Worm (Caenorhabditis elegans) whole organism, late embryonic: ENCODE data around the gene nhr-123.

Experiments
- C08G9.2 ChIP-seq: sonication (generic microtip); optimal IDR thresholded peaks from 2 replicates; lab custom pipeline; 2016; ENCODE audit warnings: mild to moderate bottlenecking, missing genetic modification characterization, moderate library complexity, missing compliant biosample characterization
- C38D4.7 ChIP-seq: fragments of 200-800 bp; sonication (Bioruptor generic); optimal IDR thresholded peaks from 2 replicates; lab custom pipeline; 2018; ENCODE audit warnings: mild to moderate bottlenecking, missing genetic modification characterization, moderate library complexity, missing compliant biosample characterization
- K02D7.2 ChIP-seq: sonication (generic microtip); optimal IDR thresholded peaks from 2 replicates; lab custom pipeline; 2017; ENCODE audit warnings: mild to moderate bottlenecking, missing genetic modification characterization, missing compliant biosample characterization
- T23F11.4 ChIP-seq: fragments of 200-800 bp; sonication (Bioruptor generic); optimal IDR thresholded peaks from 2 replicates; lab custom pipeline; 2018; ENCODE audit warnings: mild to moderate bottlenecking, missing genetic modification characterization, missing compliant biosample characterization
- Y22D7AL.16 ChIP-seq: sonication (generic microtip); optimal IDR thresholded peaks from 2 replicates; lab custom pipeline; 2016; ENCODE audit warnings: missing genetic modification characterization, missing compliant biosample characterization
- ahr-1 ChIP-seq: sonication (generic microtip); optimal IDR thresholded peaks from 2 replicates; lab custom pipeline; 2016; ENCODE audit warnings: missing genetic modification characterization, missing compliant biosample characterization
- ama-1 ChIP-seq: fragments of 150-350 bp; optimal IDR thresholded peaks from 2 replicates; lab custom pipeline; 2014
- ceh-31 ChIP-seq: sonication (generic microtip); optimal IDR thresholded peaks from 2 replicates; lab custom pipeline; 2016; ENCODE audit warnings: missing genetic modification characterization, missing compliant biosample characterization
- ceh-48 ChIP-seq: sonication (generic microtip); optimal IDR thresholded peaks from 2 replicates; lab custom pipeline; 2016; ENCODE audit warnings: missing genetic modification characterization, inconsistent platforms, missing compliant biosample characterization
- che-1 ChIP-seq: sonication (generic microtip); optimal IDR thresholded peaks from 2 replicates; lab custom pipeline; 2016; ENCODE audit warnings: mild to moderate bottlenecking, missing genetic modification characterization, missing compliant biosample characterization
- dve-1 ChIP-seq: sonication (generic microtip); optimal IDR thresholded peaks from 2 replicates; lab custom pipeline; 2017; ENCODE audit warnings: antibody characterized with exemption, mild to moderate bottlenecking, missing genetic modification characterization, missing compliant biosample characterization
- elt-4 ChIP-seq: sonication (generic microtip); optimal IDR thresholded peaks from 2 replicates; lab custom pipeline; 2016; ENCODE audit warnings: missing genetic modification characterization, missing compliant biosample characterization
- fkh-6 ChIP-seq: sonication (generic microtip); optimal IDR thresholded peaks from 2 replicates; lab custom pipeline; 2016; ENCODE audit warnings: missing genetic modification characterization, missing compliant biosample characterization
- hlh-13 ChIP-seq: fragments of 200-800 bp; sonication (Bioruptor generic); optimal IDR thresholded peaks from 2 replicates; lab custom pipeline; 2018; ENCODE audit warnings: mild to moderate bottlenecking, missing genetic modification characterization, missing compliant biosample characterization
- hlh-30 ChIP-seq: sonication (generic microtip); optimal IDR thresholded peaks from 2 replicates; lab custom pipeline; 2017; ENCODE audit warnings: antibody characterized with exemption, missing genetic modification characterization, missing compliant biosample characterization; ENCODE audit not compliant: insufficient read depth
- hlh-6 ChIP-seq: sonication (generic microtip); optimal IDR thresholded peaks from 2 replicates; lab custom pipeline; 2016; ENCODE audit warnings: missing genotype, missing genetic modification characterization, missing compliant biosample characterization
- lim-6 ChIP-seq: sonication (generic microtip); optimal IDR thresholded peaks from 2 replicates; lab custom pipeline; 2016; ENCODE audit warnings: missing genetic modification characterization, missing compliant biosample characterization
- lin-11 ChIP-seq: fragments of 200-800 bp; sonication (Bioruptor generic); optimal IDR thresholded peaks from 2 replicates; lab custom pipeline; 2018; ENCODE audit warnings: mild to moderate bottlenecking, missing genetic modification characterization, missing compliant biosample characterization
- madf-2 ChIP-seq: sonication (generic microtip); optimal IDR thresholded peaks from 2 replicates; lab custom pipeline; 2017; ENCODE audit warnings: missing genetic modification characterization, missing compliant biosample characterization
- mec-3 ChIP-seq: sonication (generic microtip); optimal IDR thresholded peaks from 2 replicates; lab custom pipeline; 2016; ENCODE audit warnings: borderline replicate concordance, missing genetic modification characterization, missing compliant biosample characterization
- nfya-1 ChIP-seq: sonication (generic microtip); optimal IDR thresholded peaks from 2 replicates; lab custom pipeline; 2017; ENCODE audit warnings: missing genetic modification characterization, mild to moderate bottlenecking, missing compliant biosample characterization, antibody characterized with exemption, moderate library complexity
- nhr-232 ChIP-seq: sonication (generic microtip); optimal IDR thresholded peaks from 2 replicates; lab custom pipeline; 2016; ENCODE audit warnings: missing genetic modification characterization, missing compliant biosample characterization
- npax-4 ChIP-seq: sonication (generic microtip); optimal IDR thresholded peaks from 2 replicates; lab custom pipeline; 2016; ENCODE audit warnings: missing genetic modification characterization, missing compliant biosample characterization
- pag-3 ChIP-seq: sonication (generic microtip); optimal IDR thresholded peaks from 2 replicates; lab custom pipeline; 2016; ENCODE audit warnings: missing compliant biosample characterization, missing genetic modification characterization, borderline replicate concordance
- pax-1 ChIP-seq: fragments of 150-350 bp; optimal IDR thresholded peaks from 2 replicates; lab custom pipeline; 2014; ENCODE audit warnings: missing biosample characterization, missing genetic modification characterization
- pros-1 ChIP-seq: fragments of 150-350 bp; optimal IDR thresholded peaks from 2 replicates; lab custom pipeline; 2014; ENCODE audit warnings: missing biosample characterization, missing genetic modification reagents, missing genetic modification characterization
- sox-2 ChIP-seq: fragments of 200-800 bp; sonication (Bioruptor generic); IDR thresholded peaks from 2 replicates; pipeline ENCODE4 v1.3.6; 2022; ENCODE audit warnings: missing genetic modification reagents, missing genetic modification characterization, missing compliant biosample characterization
- syd-9 ChIP-seq: sonication (generic microtip); optimal IDR thresholded peaks from 2 replicates; lab custom pipeline; 2016; ENCODE audit warnings: mild to moderate bottlenecking, missing genetic modification characterization, moderate library complexity, missing compliant biosample characterization
- tbx-2 ChIP-seq: sonication (generic microtip); optimal IDR thresholded peaks from 2 replicates; lab custom pipeline; 2016; ENCODE audit warnings: missing genetic modification characterization, missing compliant biosample characterization
- tbx-7 ChIP-seq: sonication (generic microtip); optimal IDR thresholded peaks from 2 replicates; lab custom pipeline; 2016; ENCODE audit warnings: missing genotype, missing genetic modification characterization, missing compliant biosample characterization
- ttx-3 ChIP-seq: sonication (generic microtip); optimal IDR thresholded peaks from 2 replicates; lab custom pipeline; 2016; ENCODE audit warnings: missing genetic modification reagents, missing genetic modification characterization, missing compliant biosample characterization
- unc-3 ChIP-seq, 2 experiments: fragments of 200-800 bp in 1 of 2; sonication (Bioruptor generic) in 1 of 2; sonication (generic microtip) in 1 of 2; conservative IDR thresholded peaks in 1 of 2; optimal IDR thresholded peaks in 1 of 2; 2 replicates each; pipeline versions ENCODE4 v1.3.6 to Lab custom; 2016 to 2022; ENCODE audit warnings: missing compliant biosample characterization in 2 of 2, missing genetic modification characterization in 2 of 2, missing genetic modification reagents in 1 of 2
- unc-42 ChIP-seq: sonication (generic microtip); optimal IDR thresholded peaks from 2 replicates; lab custom pipeline; 2016; ENCODE audit warnings: missing genotype, missing genetic modification characterization, missing compliant biosample characterization
- unc-55 ChIP-seq: sonication (generic microtip); optimal IDR thresholded peaks from 2 replicates; lab custom pipeline; 2017; ENCODE audit warnings: missing biosample characterization, missing genetic modification reagents, missing genetic modification characterization
- unc-86 ChIP-seq: sonication (generic microtip); optimal IDR thresholded peaks from 2 replicates; lab custom pipeline; 2016; ENCODE audit warnings: missing genetic modification characterization, missing compliant biosample characterization
- zip-5 ChIP-seq: sonication (generic microtip); optimal IDR thresholded peaks from 2 replicates; lab custom pipeline; 2016; ENCODE audit warnings: missing genetic modification characterization, missing compliant biosample characterization
- ztf-16 ChIP-seq: sonication (generic microtip); optimal IDR thresholded peaks from 2 replicates; lab custom pipeline; 2017; ENCODE audit warnings: missing genetic modification characterization, missing compliant biosample characterization

nhr-123 gene

ce11 chrV:462263-462662, 11.0 kb downstream of the nhr-123 start, which contains the start of gene nhr-202:
Gene nhr-202, plus strand, starts transcription at chrV:462588.
- TF ChIP-seq C38D4.7 (GFP tag; lab: Kevin White, UChicago): no peak
- no peak for TF ChIP-seq hlh-13 (GFP tag; lab: Kevin White, UChicago)
- TF ChIP-seq hlh-6 (tag; lab: Kevin White, UChicago): no peak
- TF ChIP-seq pax-1 (tag; lab: Kevin White, UChicago): no peak
- no peak for TF ChIP-seq unc-86 (tag; lab: Kevin White, UChicago)
- no peak for TF ChIP-seq che-1 (tag; lab: Kevin White, UChicago)
- TF ChIP-seq zip-5 (tag; lab: Kevin White, UChicago): no peak
- no peak for TF ChIP-seq Y22D7AL.16 (tag; lab: Kevin White, UChicago)
- TF ChIP-seq unc-55 (GFP tag; lab: Kevin White, UChicago): no peak
- no peak for TF ChIP-seq nhr-232 (tag; lab: Kevin White, UChicago)
- no peak for TF ChIP-seq dve-1 (tag; lab: Kevin White, UChicago)
- no peak for TF ChIP-seq T23F11.4
- TF ChIP-seq unc-3 (GFP tag; conservative IDR thresholded peaks at IDR 0.05; lab: Robert Waterston, UW): no peak
- TF ChIP-seq unc-3 (tag; optimal IDR thresholded peaks at IDR 0.05; lab: Kevin White, UChicago): no peak
- no peak for TF ChIP-seq tbx-2
- TF ChIP-seq tbx-7 (tag; lab: Kevin White, UChicago): no peak
- no peak for TF ChIP-seq pros-1 (tag; lab: Kevin White, UChicago)
- no peak for TF ChIP-seq mec-3 (tag; lab: Kevin White, UChicago)
- no peak for TF ChIP-seq elt-4 (tag; lab: Kevin White, UChicago)

- TF ChIP-seq fkh-6 (tag; lab: Kevin White, UChicago) (no peak), pag-3 (tag; lab: Kevin White, UChicago) (no peak), nhr-232 (tag; lab: Kevin White, UChicago) (no peak), K02D7.2 (no peak), ama-1 (no peak), ceh-48 (no peak), unc-3 (GFP tag; conservative IDR thresholded peaks at IDR 0.05; lab: Robert Waterston, UW) (no peak), unc-3 (tag; optimal IDR thresholded peaks at IDR 0.05; lab: Kevin White, UChicago) (no peak), unc-42 (tag; lab: Kevin White, UChicago) (no peak), che-1 (tag; lab: Kevin White, UChicago) (no peak)
Measured at ce11 chrV:464800-465199, 13.5 kb downstream of the nhr-123 start, which contains the start of gene nhr-201. Gene nhr-201, plus strand, starts transcription at chrV:464828.

ce11 chrV:465355-465754, 14.1 kb downstream of the nhr-123 start:
- TF ChIP-seq ttx-3 (tag; lab: Kevin White, UChicago) (no peak), sox-2 (no peak), ahr-1 (tag; lab: Kevin White, UChicago) (no peak), nfya-1 (tag; lab: Kevin White, UChicago) (no peak), lin-11 (tag; lab: Kevin White, UChicago) (no peak), tbx-7 (tag; lab: Kevin White, UChicago) (no peak), lim-6 (tag; lab: Kevin White, UChicago) (no peak), fkh-6 (tag; lab: Kevin White, UChicago) (no peak), nhr-232 (tag; lab: Kevin White, UChicago) (no peak), syd-9 (no peak), C08G9.2 (tag; lab: Kevin White, UChicago) (no peak), npax-4 (tag; lab: Kevin White, UChicago) (no peak), madf-2 (tag; lab: Kevin White, UChicago) (no peak), ztf-16 (no peak), ceh-31 (tag; lab: Kevin White, UChicago) (no peak), unc-86 (tag; lab: Kevin White, UChicago) (no peak), hlh-30 (tag; lab: Kevin White, UChicago) (no peak)
- TF ChIP-seq, all 69 proteins: peak for 0
